Fruit fly (Drosophila melanogaster) whole organism: ENCODE results near the gene CG6508.

Experiments
- CG8478 ChIP-seq: fragments of >200 bp; optimal IDR thresholded peaks from 2 replicates; lab custom pipeline; 2018; ENCODE audit warnings: inconsistent platforms
- EcR ChIP-seq, 2 experiments: fragments of >200 bp; optimal IDR thresholded peaks; 2 replicates each; lab custom pipeline; 2017; ENCODE audit warnings: missing biosample characterization in 2 of 2, missing genetic modification characterization in 2 of 2, missing genetic modification reagents in 2 of 2
- usp ChIP-seq: fragments of >200 bp; optimal IDR thresholded peaks from 2 replicates; lab custom pipeline; 2017; ENCODE audit warnings: missing biosample characterization, missing genetic modification characterization, mixed read lengths

dm6 chr2L:10792072-10792471 is 26.8 kb upstream of the CG6508 start:
- TF ChIP-seq CG8478 (lab: Kevin White, UChicago) (no peak), usp (GFP tag; lab: Kevin White, UChicago) (no peak), EcR (GFP tag; optimal IDR thresholded peaks at IDR 0.05; lab: Kevin White, UChicago) (no peak)
